Worm (Caenorhabditis elegans): ENCODE measurements around the gene arrd-5.

DNA sequence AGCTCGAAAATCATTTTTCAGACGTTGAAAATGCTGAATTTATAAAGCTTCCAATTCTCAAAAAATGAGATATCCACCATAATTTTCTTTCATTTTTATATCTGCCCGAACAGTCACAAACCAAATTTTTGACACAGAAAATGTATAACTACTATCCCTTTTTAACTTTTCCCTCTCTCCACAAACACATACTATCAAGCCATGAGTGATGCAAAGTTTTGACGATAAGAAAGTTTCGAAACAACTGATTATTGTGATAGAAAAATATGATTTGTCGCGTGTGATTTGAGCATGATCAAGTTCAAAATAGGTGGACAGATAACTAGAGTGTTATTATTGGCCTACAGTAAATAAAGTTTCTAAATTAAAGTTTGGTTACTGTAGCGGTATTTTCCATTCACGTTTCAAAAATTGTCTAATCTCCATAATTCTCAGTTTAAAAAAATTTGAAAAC is 27.5 kb upstream of the arrd-5 start, which contains the start of gene cyp-13A8:
- TF ChIP-seq F13H6.1 (tag; optimal IDR thresholded peaks at IDR 0.05): no peak
- no peak for TF ChIP-seq ztf-16 (tag; optimal IDR thresholded peaks at IDR 0.05)
- no peak for TF ChIP-seq hlh-6 (tag; optimal IDR thresholded peaks at IDR 0.05)
- peak; percentile 32 for TF ChIP-seq elt-2 (tag; optimal IDR thresholded peaks at IDR 0.05)
- no peak for TF ChIP-seq dve-1 (tag; optimal IDR thresholded peaks at IDR 0.05)
- no peak for TF ChIP-seq nhr-11 (tag; optimal IDR thresholded peaks at IDR 0.05)
- TF ChIP-seq elt-4 (tag; optimal IDR thresholded peaks at IDR 0.05): no peak
- no peak for TF ChIP-seq pros-1 (tag; optimal IDR thresholded peaks at IDR 0.05)
- TF ChIP-seq che-1 (tag; optimal IDR thresholded peaks at IDR 0.05): no peak
- no peak for TF ChIP-seq eyg-1 (tag; optimal IDR thresholded peaks at IDR 0.05)
- no peak for TF ChIP-seq pqm-1 (tag; optimal IDR thresholded peaks at IDR 0.05)
- no peak for TF ChIP-seq T23F11.4 (GFP tag; optimal IDR thresholded peaks at IDR 0.05)
- TF ChIP-seq ama-1 (optimal IDR thresholded peaks at IDR 0.05): no peak
- TF ChIP-seq lin-11 (tag; optimal IDR thresholded peaks at IDR 0.05): no peak

Measured in whole organism, late embryonic.